Fruit fly (Drosophila melanogaster) whole organism, embryonic: ENCODE results near the gene CG18747.
A peak's percentile ranks its signal among the peaks of the same experiment; 100 is the strongest.

Experiments
- Aef1 ChIP-seq: fragments of 200-800 bp; sonication (Bioruptor generic); IDR thresholded peaks from 3 replicates; pipeline ENCODE4 v1.3.6; 2022; ENCODE audit warnings: missing biosample characterization, missing genetic modification characterization
- Atf6 ChIP-seq: fragments of 200-800 bp; sonication (Bioruptor generic); IDR thresholded peaks from 2 replicates; pipeline ENCODE4 v1.3.6; 2022; ENCODE audit warnings: missing biosample characterization, missing genetic modification characterization
- CG10147 ChIP-seq: fragments of 200-800 bp; sonication (Bioruptor generic); optimal IDR thresholded peaks from 2 replicates; lab custom pipeline; 2019; ENCODE audit warnings: missing biosample characterization, mild to moderate bottlenecking, missing genetic modification characterization, moderate library complexity
- CG10321 ChIP-seq: fragments of 200-800 bp; sonication (Bioruptor generic); IDR thresholded peaks from 2 replicates; pipeline ENCODE4 v1.3.6; 2022; ENCODE audit warnings: missing biosample characterization, missing genetic modification characterization
- CG10979 ChIP-seq: fragments of 200-800 bp; sonication (Bioruptor generic); optimal IDR thresholded peaks from 2 replicates; lab custom pipeline; 2018; ENCODE audit warnings: missing biosample characterization, mild to moderate bottlenecking, missing genetic modification characterization, moderate library complexity
- CG11085 ChIP-seq: fragments of 200-800 bp; sonication (Bioruptor generic); IDR thresholded peaks from 2 replicates; pipeline ENCODE4 v1.3.6; 2022; ENCODE audit warnings: missing biosample characterization, missing genetic modification characterization
- CG11247 ChIP-seq: fragments of 200-800 bp; sonication (Bioruptor generic); IDR thresholded peaks from 2 replicates; pipeline ENCODE4 v1.3.6; 2022; ENCODE audit warnings: missing biosample characterization, missing genetic modification characterization
- CG11560 ChIP-seq: fragments of 200-800 bp; sonication (Bioruptor generic); IDR thresholded peaks from 3 replicates; pipeline ENCODE4 v1.3.6; 2022; ENCODE audit warnings: missing biosample characterization, missing genetic modification characterization
- CG12659 ChIP-seq: fragments of 200-800 bp; sonication (Bioruptor generic); optimal IDR thresholded peaks from 3 replicates; lab custom pipeline; 2017; ENCODE audit warnings: mild to moderate bottlenecking, missing biosample characterization, missing genetic modification reagents, missing genetic modification characterization
- CG13296 ChIP-seq: fragments of 200-800 bp; sonication (Bioruptor generic); optimal IDR thresholded peaks from 3 replicates; lab custom pipeline; 2018; ENCODE audit warnings: missing biosample characterization, mild to moderate bottlenecking, missing genetic modification characterization
- CG14965 ChIP-seq: fragments of 200-800 bp; sonication (Bioruptor generic); optimal IDR thresholded peaks from 2 replicates; lab custom pipeline; 2016; ENCODE audit warnings: missing biosample characterization, missing genetic modification characterization, borderline replicate concordance
- CG1647 ChIP-seq: fragments of 200-800 bp; sonication (Bioruptor generic); optimal IDR thresholded peaks from 3 replicates; lab custom pipeline; 2016; ENCODE audit warnings: missing biosample characterization, missing genetic modification characterization
- CG17359 ChIP-seq: fragments of 200-800 bp; sonication (Bioruptor generic); optimal IDR thresholded peaks from 3 replicates; lab custom pipeline; 2018; ENCODE audit warnings: missing biosample characterization, mild to moderate bottlenecking, missing genetic modification characterization, moderate library complexity
- CG17802 ChIP-seq: fragments of 200-800 bp; sonication (Bioruptor generic); optimal IDR thresholded peaks from 2 replicates; lab custom pipeline; 2018; ENCODE audit warnings: missing biosample characterization, mild to moderate bottlenecking, missing genetic modification characterization, moderate library complexity
- CG18476 ChIP-seq: fragments of 200-800 bp; sonication (Bioruptor generic); optimal IDR thresholded peaks from 2 replicates; lab custom pipeline; 2016; ENCODE audit warnings: missing biosample characterization, mild to moderate bottlenecking, missing genetic modification characterization
- CG2129 ChIP-seq: fragments of 200-800 bp; sonication (Bioruptor generic); IDR thresholded peaks from 2 replicates; pipeline ENCODE4 v1.3.6; 2022; ENCODE audit warnings: missing biosample characterization, missing genetic modification characterization; ENCODE audit not compliant: partially characterized antibody
- CG32532 ChIP-seq: fragments of 200-800 bp; sonication (Bioruptor generic); IDR thresholded peaks from 2 replicates; pipeline ENCODE4 v1.3.6; 2022; ENCODE audit warnings: missing biosample characterization, missing genetic modification characterization
- CG32767 ChIP-seq: fragments of 200-800 bp; sonication (Bioruptor generic); IDR thresholded peaks from 2 replicates; pipeline ENCODE4 v1.3.6; 2022; ENCODE audit warnings: missing biosample characterization, missing genetic modification characterization
- CG34224 ChIP-seq: fragments of 200-800 bp; sonication (Bioruptor generic); IDR thresholded peaks from 3 replicates; pipeline ENCODE4 v1.3.6; 2022; ENCODE audit warnings: missing biosample characterization, missing genetic modification characterization; ENCODE audit not compliant: partially characterized antibody
- CG5953 ChIP-seq: fragments of 200-800 bp; sonication (Bioruptor generic); IDR thresholded peaks from 2 replicates; pipeline ENCODE4 v1.3.6; 2022; ENCODE audit warnings: missing biosample characterization, missing genetic modification characterization
- CG7786 ChIP-seq: fragments of 200-800 bp; sonication (Bioruptor generic); optimal IDR thresholded peaks from 2 replicates; lab custom pipeline; 2016; ENCODE audit warnings: missing biosample characterization, missing genetic modification characterization
- CG7928 ChIP-seq: fragments of 200-800 bp; sonication (Bioruptor generic); optimal IDR thresholded peaks from 2 replicates; lab custom pipeline; 2017; ENCODE audit warnings: missing biosample characterization, mild to moderate bottlenecking, missing genetic modification characterization
- CG8478 ChIP-seq: fragments of >200 bp; optimal IDR thresholded peaks from 2 replicates; lab custom pipeline; 2018
- CHES-1-like ChIP-seq: fragments of 200-800 bp; sonication (Bioruptor generic); optimal IDR thresholded peaks from 2 replicates; lab custom pipeline; 2016; ENCODE audit warnings: missing biosample characterization, missing genetic modification characterization
- CTCF ChIP-seq: fragments of 200-800 bp; sonication (Bioruptor generic); optimal IDR thresholded peaks from 2 replicates; lab custom pipeline; 2017; ENCODE audit warnings: missing biosample characterization, mild to moderate bottlenecking, missing genetic modification characterization, moderate library complexity
- Dbx ChIP-seq: fragments of 200-800 bp; sonication (Bioruptor generic); IDR thresholded peaks from 3 replicates; pipeline ENCODE4 v1.3.6; 2022; ENCODE audit warnings: missing biosample characterization, missing genetic modification characterization
- Dfd ChIP-seq, 2 experiments: fragments of >200 bp; optimal IDR thresholded peaks; 2 replicates each; lab custom pipeline; 2017; ENCODE audit warnings: missing biosample characterization in 2 of 2, missing genetic modification characterization in 2 of 2
- Dll ChIP-seq: fragments of 200-800 bp; sonication (Bioruptor generic); IDR thresholded peaks from 4 replicates; pipeline ENCODE4 v1.3.6; 2022; ENCODE audit warnings: missing biosample characterization, missing genetic modification characterization; ENCODE audit not compliant: partially characterized antibody
- ERR ChIP-seq: fragments of 200-800 bp; sonication (Bioruptor generic); optimal IDR thresholded peaks from 2 replicates; lab custom pipeline; 2016; ENCODE audit warnings: missing biosample characterization, missing genetic modification characterization
- Hr78 ChIP-seq, 2 experiments: fragments of 200-800 bp in 1 of 2; fragments of >200 bp in 1 of 2; sonication (Bioruptor generic) in 1 of 2; optimal IDR thresholded peaks; 2 replicates each; lab custom pipeline; 2017 to 2019; ENCODE audit warnings: missing biosample characterization in 2 of 2, missing genetic modification characterization in 2 of 2, mild to moderate bottlenecking in 1 of 2, moderate library complexity in 1 of 2
- Meics ChIP-seq: fragments of 200-800 bp; sonication (Bioruptor generic); optimal IDR thresholded peaks from 2 replicates; lab custom pipeline; 2017; ENCODE audit warnings: missing biosample characterization, mild to moderate bottlenecking, missing genetic modification characterization
- Myb ChIP-seq: fragments of 200-800 bp; sonication (Bioruptor generic); optimal IDR thresholded peaks from 2 replicates; lab custom pipeline; 2016; ENCODE audit warnings: missing biosample characterization, missing genetic modification characterization
- Opbp ChIP-seq: fragments of 200-800 bp; sonication (Bioruptor generic); IDR thresholded peaks from 3 replicates; pipeline ENCODE4 v1.3.6; 2022; ENCODE audit warnings: missing biosample characterization, missing genetic modification characterization; ENCODE audit not compliant: partially characterized antibody
- bcd ChIP-seq: fragments of 200-800 bp; sonication (Bioruptor generic); optimal IDR thresholded peaks from 2 replicates; lab custom pipeline; 2017; ENCODE audit warnings: missing biosample characterization, mild to moderate bottlenecking, missing genetic modification characterization
- bowl ChIP-seq: fragments of 200-800 bp; sonication (Bioruptor generic); IDR thresholded peaks from 2 replicates; pipeline ENCODE4 v1.3.6; 2022; ENCODE audit warnings: missing biosample characterization, missing genetic modification characterization
- cato ChIP-seq: fragments of 200-800 bp; sonication (Bioruptor generic); optimal IDR thresholded peaks from 2 replicates; lab custom pipeline; 2016; ENCODE audit warnings: missing biosample characterization, missing genetic modification characterization, borderline replicate concordance
- fru ChIP-seq: fragments of >200 bp; optimal IDR thresholded peaks from 2 replicates; lab custom pipeline; 2017
- gcm ChIP-seq: fragments of 200-800 bp; sonication (Bioruptor generic); optimal IDR thresholded peaks from 2 replicates; lab custom pipeline; 2019; ENCODE audit warnings: missing biosample characterization, mild to moderate bottlenecking, missing genetic modification characterization, moderate library complexity
- grau ChIP-seq: fragments of 200-800 bp; optimal IDR thresholded peaks from 3 replicates; lab custom pipeline; 2019; ENCODE audit warnings: missing biosample characterization, mild to moderate bottlenecking, missing genetic modification characterization, moderate library complexity
- grn ChIP-seq: fragments of 200-800 bp; sonication (Bioruptor generic); optimal IDR thresholded peaks from 3 replicates; lab custom pipeline; 2017; ENCODE audit warnings: missing biosample characterization, missing genetic modification characterization
- hkb ChIP-seq, 2 experiments: fragments of 200-800 bp in 1 of 2; fragments of >200 bp in 1 of 2; sonication (Bioruptor generic) in 1 of 2; IDR thresholded peaks in 1 of 2; optimal IDR thresholded peaks in 1 of 2; 2 replicates each; pipeline versions ENCODE4 v1.3.6 to Lab custom; 2017 to 2022; ENCODE audit warnings: missing biosample characterization in 1 of 2, missing genetic modification characterization in 1 of 2
- kay ChIP-seq: fragments of 200-800 bp; sonication (Bioruptor generic); optimal IDR thresholded peaks from 2 replicates; lab custom pipeline; 2016; ENCODE audit warnings: missing biosample characterization, missing genetic modification characterization
- lov ChIP-seq, 2 experiments: fragments of 200-800 bp in 1 of 2; fragments of >200 bp in 1 of 2; sonication (Bioruptor generic) in 1 of 2; IDR thresholded peaks in 1 of 2; optimal IDR thresholded peaks in 1 of 2; 2 replicates in 1 of 2; 3 replicates in 1 of 2; pipeline versions ENCODE4 v1.3.6 to Lab custom; 2017 to 2022; ENCODE audit warnings: missing biosample characterization in 1 of 2, missing genetic modification characterization in 1 of 2
- mam ChIP-seq: fragments of 200-800 bp; sonication (Bioruptor generic); optimal IDR thresholded peaks from 3 replicates; lab custom pipeline; 2016; ENCODE audit warnings: missing biosample characterization, missing genetic modification characterization
- onecut ChIP-seq: fragments of 200-800 bp; sonication (Bioruptor generic); IDR thresholded peaks from 2 replicates; pipeline ENCODE4 v1.3.6; 2022; ENCODE audit warnings: missing biosample characterization, missing genetic modification characterization
- ranshi ChIP-seq: fragments of 200-800 bp; sonication (Bioruptor generic); IDR thresholded peaks from 2 replicates; pipeline ENCODE4 v1.3.6; 2022; ENCODE audit warnings: missing biosample characterization, missing genetic modification characterization
- schlank ChIP-seq: fragments of 200-800 bp; sonication (Bioruptor generic); optimal IDR thresholded peaks from 2 replicates; lab custom pipeline; 2018; ENCODE audit warnings: missing biosample characterization, mild to moderate bottlenecking, missing genetic modification characterization
- sd ChIP-seq: fragments of 200-800 bp; sonication (Bioruptor generic); optimal IDR thresholded peaks from 3 replicates; lab custom pipeline; 2018; ENCODE audit warnings: missing biosample characterization, mild to moderate bottlenecking, missing genetic modification characterization, moderate library complexity
- ssp ChIP-seq: fragments of 200-800 bp; sonication (Bioruptor generic); IDR thresholded peaks from 2 replicates; pipeline ENCODE4 v1.3.6; 2022; ENCODE audit warnings: missing biosample characterization, missing genetic modification characterization
- sug ChIP-seq: fragments of 200-800 bp; optimal IDR thresholded peaks from 2 replicates; lab custom pipeline; 2019; ENCODE audit warnings: missing biosample characterization, mild to moderate bottlenecking, missing genetic modification characterization, moderate library complexity
- twi ChIP-seq: fragments of 200-800 bp; optimal IDR thresholded peaks from 2 replicates; lab custom pipeline; 2019; ENCODE audit warnings: missing biosample characterization, mild to moderate bottlenecking, missing genetic modification characterization, moderate library complexity

CG18747 gene

DNA sequence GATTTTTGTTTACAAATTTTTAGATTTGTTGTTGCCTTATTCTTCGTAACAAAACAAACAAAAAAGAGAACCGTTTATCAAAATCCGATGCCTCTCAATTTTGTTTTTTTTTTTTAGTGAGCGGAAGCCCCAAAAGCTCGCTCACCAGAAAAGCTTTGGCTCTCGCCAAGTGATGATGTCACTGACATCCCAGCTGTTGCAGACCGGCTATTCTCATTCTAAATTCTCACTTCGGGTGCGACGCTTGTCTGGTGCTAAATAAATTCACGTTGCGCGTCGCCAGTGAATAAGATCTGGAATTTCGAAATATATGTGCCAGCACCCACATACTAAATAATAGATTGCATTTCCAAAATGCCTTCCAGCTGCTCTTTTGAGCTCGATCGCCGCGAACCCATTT lies 10.6 kb upstream of the CG18747 start, which contains the start of gene CG2641 (continued):
- no peak for TF ChIP-seq ranshi (GFP tag; lab: Robert Waterston, UW)
- TF ChIP-seq CG17802 (tag; lab: Kevin White, UChicago) = no peak
- TF ChIP-seq CG17359 = no peak
- no peak for TF ChIP-seq bcd (GFP tag; lab: Kevin White, UChicago)
- no peak for TF ChIP-seq twi
- peak; percentile 42 for TF ChIP-seq CG13296 (GFP tag; lab: Kevin White, UChicago)
- TF ChIP-seq CG32767 (GFP tag; lab: Robert Waterston, UW) = no peak
- TF ChIP-seq CG7786 = no peak
- TF ChIP-seq CG10321 (GFP tag; lab: Robert Waterston, UW) = no peak
- no peak for TF ChIP-seq CG14965 (GFP tag; lab: Kevin White, UChicago)
- no peak for TF ChIP-seq CG18476
- TF ChIP-seq CG7928 (GFP tag; lab: Kevin White, UChicago) = no peak
- TF ChIP-seq Aef1 (GFP tag; lab: Robert Waterston, UW) = no peak
- TF ChIP-seq CG2129 = no peak
- no peak for TF ChIP-seq fru (lab: Kevin White, UChicago)
- no peak for TF ChIP-seq CG10979 (tag; lab: Kevin White, UChicago)
- TF ChIP-seq schlank (tag; lab: Kevin White, UChicago) = no peak
- no peak for TF ChIP-seq kay (GFP tag; lab: Kevin White, UChicago)
- TF ChIP-seq sd (tag; lab: Kevin White, UChicago) = peak; percentile 66
- no peak for TF ChIP-seq hkb (optimal IDR thresholded peaks at IDR 0.05; lab: Kevin White, UChicago)
- no peak for TF ChIP-seq hkb (GFP tag; IDR thresholded peaks at IDR 0.05; lab: Robert Waterston, UW)
- no peak for TF ChIP-seq Myb (GFP tag; lab: Kevin White, UChicago)
- TF ChIP-seq Dbx (GFP tag; lab: Robert Waterston, UW) = 0 out of 3 replicates have a peak, but pooled peaks have one; percentile 46
- TF ChIP-seq CG11085 (GFP tag; lab: Robert Waterston, UW) = no peak
- TF ChIP-seq gcm (GFP tag; lab: Kevin White, UChicago) = no peak
- TF ChIP-seq cato (GFP tag; lab: Kevin White, UChicago) = no peak
- TF ChIP-seq CG34224 (GFP tag; lab: Robert Waterston, UW) = peak; percentile 20; the same call in 1 of the 3 replicates
- no peak for TF ChIP-seq CG10147 (GFP tag; lab: Kevin White, UChicago)
- no peak for TF ChIP-seq onecut
- no peak for TF ChIP-seq grn
- TF ChIP-seq CG11247 (GFP tag; lab: Robert Waterston, UW) = no peak
- no peak for TF ChIP-seq ssp (GFP tag; lab: Robert Waterston, UW)
- TF ChIP-seq CG5953 = no peak
- no peak for TF ChIP-seq Atf6 (GFP tag; lab: Robert Waterston, UW)
- no peak for TF ChIP-seq CHES-1-like (GFP tag; lab: Kevin White, UChicago)
- no peak for TF ChIP-seq bowl (GFP tag; lab: Robert Waterston, UW)
- no peak for TF ChIP-seq CG12659 (GFP tag; lab: Kevin White, UChicago)
- no peak for TF ChIP-seq Opbp
- TF ChIP-seq Meics (GFP tag; lab: Kevin White, UChicago) = no peak
- no peak for TF ChIP-seq CG1647
- no peak for TF ChIP-seq CTCF
- TF ChIP-seq ERR (GFP tag; lab: Kevin White, UChicago) = no peak
- no peak for TF ChIP-seq grau (tag; lab: Kevin White, UChicago)
- TF ChIP-seq lov (optimal IDR thresholded peaks at IDR 0.05; lab: Kevin White, UChicago) = no peak
- no peak for TF ChIP-seq lov (GFP tag; IDR thresholded peaks at IDR 0.05; lab: Robert Waterston, UW)
- no peak for TF ChIP-seq CG8478 (lab: Kevin White, UChicago)
- no peak for TF ChIP-seq Dfd (GFP tag; optimal IDR thresholded peaks at IDR 0.05; lab: Kevin White, UChicago)
- TF ChIP-seq CG11560 (tag; lab: Robert Waterston, UW) = no peak
- TF ChIP-seq sug = peak; percentile 2
- no peak for TF ChIP-seq Dll (GFP tag; lab: Robert Waterston, UW)
- TF ChIP-seq CG32532 (GFP tag; lab: Robert Waterston, UW) = peak; percentile 36; the same call in 1 of the 2 replicates
- no peak for TF ChIP-seq Hr78 (GFP tag; optimal IDR thresholded peaks at IDR 0.05; lab: Kevin White, UChicago)
- TF ChIP-seq mam (GFP tag; lab: Kevin White, UChicago) = no peak
